Worm (Caenorhabditis elegans): ENCODE measurements around the gene paqr-2.

The paqr-2 gene

DNA sequence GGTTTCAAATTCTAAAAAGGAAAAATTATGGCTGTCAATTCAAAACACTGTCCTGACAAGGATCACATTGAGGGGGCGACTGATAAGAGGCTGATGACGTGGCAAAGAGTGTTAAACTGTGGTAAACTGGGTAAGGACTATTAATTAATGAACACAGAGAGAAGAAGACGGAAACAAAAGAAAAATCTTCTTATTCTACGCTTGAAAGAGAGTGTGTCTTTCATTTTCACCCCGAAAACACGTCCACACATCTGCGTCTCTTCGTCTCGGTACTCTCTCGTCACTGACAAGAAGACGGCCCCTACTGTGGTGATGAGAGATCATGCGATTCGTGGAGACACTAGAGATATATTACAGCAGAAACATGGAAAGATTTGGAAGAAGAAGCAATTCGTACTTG lies 41.7 kb upstream of the paqr-2 start (continued):
- TF ChIP-seq zag-1 (tag; optimal IDR thresholded peaks at IDR 0.05) (no peak), ztf-1 (GFP tag; conservative IDR thresholded peaks at IDR 0.05) (no peak), sma-9 (GFP tag; optimal IDR thresholded peaks at IDR 0.05) (peak; percentile 56), sma-9 (tag; optimal IDR thresholded peaks at IDR 0.05) (no peak), unc-39 (tag; optimal IDR thresholded peaks at IDR 0.05) (no peak), lin-39 (tag; optimal IDR thresholded peaks at IDR 0.05) (no peak), lin-13 (GFP tag; optimal IDR thresholded peaks at IDR 0.05) (no peak), nhr-10 (tag; optimal IDR thresholded peaks at IDR 0.05) (no peak), gmeb-1 (tag; optimal IDR thresholded peaks at IDR 0.05) (no peak), nhr-21 (tag; optimal IDR thresholded peaks at IDR 0.05) (peak; percentile 46), nhr-12 (tag; optimal IDR thresholded peaks at IDR 0.05) (no peak), ztf-4 (tag; optimal IDR thresholded peaks at IDR 0.05) (no peak), lsy-2 (tag; optimal IDR thresholded peaks at IDR 0.05) (peak in 1 of 2 experiments; percentile 49), sma-3 (GFP tag; optimal IDR thresholded peaks at IDR 0.05) (peak; percentile 35), nhr-11 (tag; optimal IDR thresholded peaks at IDR 0.05) (no peak), alr-1 (tag; optimal IDR thresholded peaks at IDR 0.05) (no peak), crh-2 (tag; optimal IDR thresholded peaks at IDR 0.05) (peak; percentile 97), unc-62 (GFP tag; optimal IDR thresholded peaks at IDR 0.05) (no peak), egl-27 (tag; optimal IDR thresholded peaks at IDR 0.05) (no peak), elt-3 (tag; optimal IDR thresholded peaks at IDR 0.05) (no peak), lin-11 (tag; optimal IDR thresholded peaks at IDR 0.05) (no peak)

DNA sequence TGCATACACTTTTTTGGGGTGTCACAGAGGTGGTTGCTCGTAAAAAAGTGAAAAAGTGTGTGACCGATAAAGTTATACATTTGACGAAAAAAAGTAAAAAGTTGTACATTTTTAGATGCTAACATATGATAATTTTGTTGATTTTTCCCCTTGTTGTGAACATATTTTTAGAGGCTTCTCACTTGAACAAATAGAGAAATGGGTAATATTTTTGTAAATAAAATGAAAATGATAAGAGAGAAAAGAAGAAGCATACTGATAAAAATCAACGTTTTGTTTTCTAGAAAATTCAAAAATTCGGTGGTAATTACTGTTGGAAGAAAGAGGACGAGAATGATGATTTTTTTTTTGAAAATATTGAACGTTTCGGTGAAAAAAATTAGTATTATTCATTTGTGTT lies 40.5 kb upstream of the paqr-2 start:
- TF ChIP-seq fos-1 (tag; optimal IDR thresholded peaks at IDR 0.05) (peak; percentile 26), lin-13 (GFP tag; optimal IDR thresholded peaks at IDR 0.05) (no peak), ztf-11 (tag; optimal IDR thresholded peaks at IDR 0.05) (no peak)

DNA sequence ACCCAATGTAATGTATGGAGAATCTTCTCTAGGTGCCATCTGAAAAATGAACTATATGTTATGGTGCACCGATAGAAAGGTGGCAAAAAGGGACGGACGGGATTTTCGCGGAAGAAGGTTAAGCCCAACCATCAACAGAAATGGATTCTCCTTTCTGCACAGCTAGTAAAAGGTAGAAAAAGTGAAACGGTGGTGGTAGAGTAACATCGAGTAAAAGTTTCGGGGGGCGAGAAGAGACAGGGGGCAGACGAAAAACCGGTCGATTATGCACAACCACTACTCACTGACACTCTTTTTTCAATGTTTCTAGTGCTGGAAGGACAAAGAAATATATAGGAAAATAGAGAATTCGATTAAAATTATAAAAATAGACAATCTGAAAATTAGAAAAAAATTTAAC lies 39.8 kb upstream of the paqr-2 start:
- no peak for TF ChIP-seq sma-3 (GFP tag; optimal IDR thresholded peaks at IDR 0.05)
- no peak for TF ChIP-seq peb-1 (tag; optimal IDR thresholded peaks at IDR 0.05)
- peak; percentile 63 for TF ChIP-seq blmp-1 (tag; optimal IDR thresholded peaks at IDR 0.05; ENCODE audit: insufficient read depth)

DNA sequence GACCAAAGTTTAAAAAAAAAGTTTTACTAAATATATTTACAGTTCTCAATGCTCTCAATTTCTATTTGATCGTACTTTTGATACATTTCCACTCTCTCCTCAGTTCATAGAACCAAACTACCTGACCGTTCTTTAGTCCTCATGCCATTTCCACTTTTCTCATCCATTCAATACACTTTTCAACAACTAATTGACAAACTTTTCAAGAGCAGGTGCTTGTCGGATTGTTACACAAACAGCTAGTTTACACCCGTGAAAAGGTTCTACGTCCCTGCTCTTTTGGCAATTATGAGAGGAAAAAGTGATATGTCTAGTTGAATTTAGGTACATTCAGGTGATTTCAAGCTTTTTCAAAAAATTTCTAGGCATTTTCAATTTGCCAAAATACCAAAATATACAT lies 38.2 kb upstream of the paqr-2 start:
- TF ChIP-seq F13H6.1 (tag; optimal IDR thresholded peaks at IDR 0.05) = no peak
- TF ChIP-seq lsy-2 (tag; optimal IDR thresholded peaks at IDR 0.05) = peak in 1 of 2 experiments; percentile 25
- peak; percentile 35 for TF ChIP-seq sma-9 (GFP tag; optimal IDR thresholded peaks at IDR 0.05)
- no peak for TF ChIP-seq sma-9 (tag; optimal IDR thresholded peaks at IDR 0.05)
- TF ChIP-seq nhr-129 (tag; optimal IDR thresholded peaks at IDR 0.05) = peak; percentile 23

DNA sequence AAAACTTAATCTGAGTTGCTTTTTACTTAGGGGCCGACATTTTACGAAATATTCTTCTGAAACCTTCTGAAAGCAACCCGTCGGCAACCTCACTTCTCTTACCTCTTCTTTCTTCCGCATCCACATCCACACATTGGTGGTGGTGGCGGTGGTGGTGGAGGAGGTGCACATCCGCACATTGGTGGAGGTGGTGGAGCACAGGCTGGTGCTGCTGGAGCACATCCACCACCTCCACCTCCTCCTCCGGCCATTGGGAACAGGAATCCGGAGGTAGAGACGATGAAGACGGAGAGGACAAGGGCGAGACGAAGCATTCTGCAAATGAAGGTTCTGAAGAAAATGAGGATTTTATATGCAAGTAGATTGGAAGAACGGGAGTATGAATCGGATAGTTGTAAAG lies 34.0 kb upstream of the paqr-2 start, which contains the start of gene grl-22:
grl-22 (minus strand) TSS at position 332 of the 400 bp plus-strand sequence.
- no peak for TF ChIP-seq unc-62 (GFP tag; optimal IDR thresholded peaks at IDR 0.05)
- no peak for TF ChIP-seq mbf-1 (tag; optimal IDR thresholded peaks at IDR 0.05)
- TF ChIP-seq peb-1 (tag; optimal IDR thresholded peaks at IDR 0.05) = no peak
- no peak for TF ChIP-seq nhr-23 (tag; optimal IDR thresholded peaks at IDR 0.05)
- no peak for TF ChIP-seq elt-1 (tag; optimal IDR thresholded peaks at IDR 0.05)
- TF ChIP-seq ZK546.5 (tag; optimal IDR thresholded peaks at IDR 0.05) = no peak
- TF ChIP-seq sma-3 (GFP tag; optimal IDR thresholded peaks at IDR 0.05) = no peak

DNA sequence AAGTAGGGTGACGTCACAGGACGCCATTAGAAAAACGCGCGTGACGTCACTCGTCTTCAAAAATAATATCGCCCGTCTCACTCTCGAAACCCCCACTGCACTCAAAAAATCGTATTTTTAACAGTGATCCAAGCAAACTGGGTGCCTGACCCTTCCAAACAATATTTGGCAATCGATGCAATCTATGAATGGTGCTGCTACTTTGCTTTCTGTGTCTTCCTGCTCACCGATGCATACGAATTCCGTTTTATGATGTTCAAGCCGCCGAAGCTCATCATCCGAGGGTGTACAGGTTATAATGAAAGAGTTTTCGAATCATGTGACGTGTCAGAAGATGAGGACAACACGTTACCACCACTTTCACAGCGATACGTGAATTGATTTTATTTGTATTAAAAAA lies 27.9 kb upstream of the paqr-2 start, which contains the start of gene W03A5.1:
W03A5.1 (plus strand) TSS at position 301 of the 400 bp plus-strand sequence.
- TF ChIP-seq blmp-1 (tag; optimal IDR thresholded peaks at IDR 0.05; ENCODE audit: insufficient read depth) = no peak
- no peak for TF ChIP-seq lsy-2 (tag; optimal IDR thresholded peaks at IDR 0.05)
- TF ChIP-seq R02D3.7 (tag; optimal IDR thresholded peaks at IDR 0.05) = no peak
- TF ChIP-seq snpc-4 (tag; optimal IDR thresholded peaks at IDR 0.05) = no peak
- no peak for TF ChIP-seq lin-11 (tag; optimal IDR thresholded peaks at IDR 0.05)
